Worm (Caenorhabditis elegans) whole organism, young adult: ENCODE results near the gene srw-102.
"Not testable (repeated sequence)": the region's sequence is repeated elsewhere in the genome, so short reads cannot be mapped to it uniquely, and the experiment has no call there.

ENCODE experiments used
- B0261.1 ChIP-seq: sonication (generic microtip); optimal IDR thresholded peaks from 2 replicates; lab custom pipeline; 2016; ENCODE audit warnings: mild to moderate bottlenecking, missing genetic modification characterization, moderate library complexity, missing compliant biosample characterization
- F55B11.4 ChIP-seq: sonication (generic microtip); optimal IDR thresholded peaks from 2 replicates; lab custom pipeline; 2016; ENCODE audit warnings: missing compliant biosample characterization, missing genetic modification characterization, borderline replicate concordance; ENCODE audit not compliant: insufficient read depth
- athp-1 ChIP-seq: sonication (generic microtip); optimal IDR thresholded peaks from 2 replicates; lab custom pipeline; 2017; ENCODE audit warnings: mild to moderate bottlenecking, missing genetic modification characterization, missing compliant biosample characterization
- ccch-3 ChIP-seq: fragments of 200-800 bp; sonication (Bioruptor generic); optimal IDR thresholded peaks from 2 replicates; lab custom pipeline; 2018; ENCODE audit warnings: mild to moderate bottlenecking, missing genetic modification characterization, missing compliant biosample characterization
- ets-4 ChIP-seq: fragments of 200-800 bp; sonication (Bioruptor generic); optimal IDR thresholded peaks from 2 replicates; lab custom pipeline; 2018; ENCODE audit warnings: mild to moderate bottlenecking, missing genetic modification characterization, missing compliant biosample characterization
- fkh-3 ChIP-seq: sonication (generic microtip); optimal IDR thresholded peaks from 2 replicates; lab custom pipeline; 2016; ENCODE audit warnings: mild to moderate bottlenecking, missing genetic modification characterization, missing compliant biosample characterization
- hlh-26 ChIP-seq: fragments of 200-800 bp; sonication (Bioruptor generic); conservative IDR thresholded peaks from 2 replicates; pipeline ENCODE4 v1.3.6; 2022; ENCODE audit warnings: missing genetic modification reagents, missing genetic modification characterization, missing compliant biosample characterization
- hmg-20 ChIP-seq: fragments of 200-800 bp; sonication (Bioruptor generic); IDR thresholded peaks from 2 replicates; pipeline ENCODE4 v1.3.6; 2022; ENCODE audit warnings: missing genetic modification reagents, missing genetic modification characterization, missing compliant biosample characterization
- lag-1 ChIP-seq: fragments of 200-800 bp; sonication (Bioruptor generic); IDR thresholded peaks from 2 replicates; pipeline ENCODE4 v1.3.6; 2022; ENCODE audit warnings: missing genetic modification reagents, missing genetic modification characterization, missing compliant biosample characterization
- let-526 ChIP-seq: fragments of 200-800 bp; sonication (Bioruptor generic); IDR thresholded peaks from 2 replicates; pipeline ENCODE4 v1.3.6; 2022; ENCODE audit warnings: missing genetic modification reagents, missing genetic modification characterization, missing compliant biosample characterization
- madf-10 ChIP-seq: sonication (generic microtip); optimal IDR thresholded peaks from 2 replicates; lab custom pipeline; 2016; ENCODE audit warnings: mild to moderate bottlenecking, missing genetic modification characterization, missing compliant biosample characterization
- pha-4 ChIP-seq: fragments of 150-350 bp; sonication (generic microtip); optimal IDR thresholded peaks from 2 replicates; lab custom pipeline; 2014; ENCODE audit warnings: missing biosample characterization, missing genetic modification reagents, missing genetic modification characterization

- not testable (repeated sequence) for TF ChIP-seq ccch-3; pha-4 (tag; lab: Kevin White, UChicago); let-526 (GFP tag; lab: Robert Waterston, UW); B0261.1 (tag; lab: Kevin White, UChicago); F55B11.4 (tag; lab: Kevin White, UChicago); ets-4 (GFP tag; lab: Kevin White, UChicago); athp-1; madf-10 (tag; lab: Kevin White, UChicago); fkh-3 (tag; lab: Kevin White, UChicago); hmg-20 (GFP tag; lab: Robert Waterston, UW); hlh-26 (GFP tag; lab: Robert Waterston, UW)
- TF ChIP-seq lag-1 (GFP tag; lab: Robert Waterston, UW): peak; percentile 63; the same call in 1 of the 2 replicates
These were observed 6.3 kb upstream of the srw-102 start for ce11 chrV:1713761-1714160.
